Worm (Caenorhabditis elegans) whole organism, L1 larva: ENCODE data around the gene F59E12.6.

Experiments used
- aly-2 ChIP-seq: fragments of 150-350 bp; optimal IDR thresholded peaks from 2 replicates; lab custom pipeline; 2014; ENCODE audit warnings: missing biosample characterization, missing genetic modification characterization
- ama-1 ChIP-seq: fragments of 150-350 bp; optimal IDR thresholded peaks from 2 replicates; lab custom pipeline; 2014
- ceh-8 ChIP-seq: fragments of 200-800 bp; sonication (Bioruptor generic); optimal IDR thresholded peaks from 2 replicates; lab custom pipeline; 2018; ENCODE audit warnings: mild to moderate bottlenecking, missing genetic modification characterization, moderate library complexity, missing compliant biosample characterization
- dpl-1 ChIP-seq, 3 experiments: fragments of 150-350 bp in 2 of 3; sonication (generic microtip) in 1 of 3; optimal IDR thresholded peaks; 2 replicates each; lab custom pipeline; 2014 to 2017; ENCODE audit warnings: missing biosample characterization in 3 of 3, missing genetic modification characterization in 3 of 3, missing genetic modification reagents in 3 of 3
- mdl-1 ChIP-seq, 2 experiments: fragments of 150-350 bp; optimal IDR thresholded peaks; 2 replicates each; lab custom pipeline; 2014 to 2017; ENCODE audit warnings: missing biosample characterization in 2 of 2, missing genetic modification characterization in 2 of 2, inconsistent platforms in 1 of 2
- snpc-4 ChIP-seq: fragments of 150-350 bp; optimal IDR thresholded peaks from 2 replicates; lab custom pipeline; 2014; ENCODE audit warnings: missing biosample characterization, missing genetic modification characterization
- snu-23 ChIP-seq: sonication (generic microtip); optimal IDR thresholded peaks from 2 replicates; lab custom pipeline; 2016; ENCODE audit warnings: missing genetic modification characterization, missing compliant biosample characterization
- unc-62 ChIP-seq: fragments of 150-350 bp; optimal IDR thresholded peaks from 2 replicates; lab custom pipeline; 2014; ENCODE audit warnings: missing biosample characterization, missing genetic modification reagents, missing genetic modification characterization

ce11 chrII:5660736-5661734, 30.3 kb upstream of the F59E12.6 start, which contains the start of the genes ift-43 and mdt-26:
- no peak for TF ChIP-seq unc-62 (GFP tag; lab: Kevin White, UChicago)
- peak in 1 of 2 experiments; percentile 78 for TF ChIP-seq mdl-1 (tag; optimal IDR thresholded peaks at IDR 0.05; lab: Kevin White, UChicago)
- TF ChIP-seq snpc-4 (tag; lab: Kevin White, UChicago): peak; percentile 58
- peak; percentile 58 for TF ChIP-seq ceh-8 (GFP tag; lab: Kevin White, UChicago)
- peak; percentile 44 for TF ChIP-seq aly-2 (tag; lab: Kevin White, UChicago)
- peak; percentile 93 for TF ChIP-seq snu-23 (GFP tag; lab: Kevin White, UChicago)
- peak; percentile 99 for TF ChIP-seq ama-1 (lab: Kevin White, UChicago)
- peak; percentile 35 to 70 (median 60) for TF ChIP-seq dpl-1 (GFP tag; optimal IDR thresholded peaks at IDR 0.05; lab: Kevin White, UChicago)
